Fruit fly (Drosophila melanogaster) whole organism, embryonic: Measurements from ENCODE around the gene IntS2.
A peak's percentile ranks its signal among the peaks of the same experiment; 100 is the strongest.

Experiments
- Abd-B ChIP-seq: fragments of 200-800 bp; sonication (Bioruptor generic); optimal IDR thresholded peaks from 2 replicates; lab custom pipeline; 2018; ENCODE audit warnings: missing biosample characterization, mild to moderate bottlenecking, missing genetic modification characterization, moderate library complexity
- Adf1 ChIP-seq: fragments of 200-800 bp; sonication (Bioruptor generic); IDR thresholded peaks from 2 replicates; pipeline ENCODE4 v1.3.6; 2022; ENCODE audit warnings: missing biosample characterization, missing genetic modification characterization
- B-H1 ChIP-seq: fragments of 200-800 bp; sonication (Bioruptor generic); IDR thresholded peaks from 3 replicates; pipeline ENCODE4 v1.3.6; 2022; ENCODE audit warnings: missing biosample characterization, missing genetic modification characterization
- Blimp-1 ChIP-seq: fragments of 200-800 bp; sonication (Bioruptor generic); optimal IDR thresholded peaks from 3 replicates; lab custom pipeline; 2018; ENCODE audit warnings: missing biosample characterization, missing genetic modification characterization, mild to moderate bottlenecking, moderate library complexity, missing genetic modification reagents
- CG10979 ChIP-seq: fragments of 200-800 bp; sonication (Bioruptor generic); optimal IDR thresholded peaks from 2 replicates; lab custom pipeline; 2018; ENCODE audit warnings: missing biosample characterization, mild to moderate bottlenecking, missing genetic modification characterization, moderate library complexity
- CG13424 ChIP-seq: fragments of 200-800 bp; sonication (Bioruptor generic); optimal IDR thresholded peaks from 2 replicates; lab custom pipeline; 2019; ENCODE audit warnings: missing biosample characterization, mild to moderate bottlenecking, missing genetic modification characterization, moderate library complexity
- CG1603 ChIP-seq: fragments of 200-800 bp; sonication (Bioruptor generic); optimal IDR thresholded peaks from 2 replicates; lab custom pipeline; 2019; ENCODE audit warnings: missing biosample characterization, mild to moderate bottlenecking, missing genetic modification characterization, moderate library complexity
- CG17912 ChIP-seq: fragments of 200-800 bp; sonication (Bioruptor generic); optimal IDR thresholded peaks from 2 replicates; lab custom pipeline; 2018; ENCODE audit warnings: missing biosample characterization, mild to moderate bottlenecking, missing genetic modification characterization
- CG2120 ChIP-seq: fragments of 200-800 bp; sonication (Bioruptor generic); optimal IDR thresholded peaks from 3 replicates; lab custom pipeline; 2016; ENCODE audit warnings: missing biosample characterization, missing genetic modification characterization
- CG31441 ChIP-seq: fragments of 200-800 bp; sonication (Bioruptor generic); IDR thresholded peaks from 2 replicates; pipeline ENCODE4 v1.3.6; 2022; ENCODE audit warnings: missing biosample characterization, missing genetic modification characterization
- CG3163 ChIP-seq: fragments of 200-800 bp; sonication (Bioruptor generic); optimal IDR thresholded peaks from 3 replicates; lab custom pipeline; 2016; ENCODE audit warnings: missing biosample characterization, missing genetic modification characterization
- CG33557 ChIP-seq: fragments of 200-800 bp; sonication (Bioruptor generic); optimal IDR thresholded peaks from 2 replicates; lab custom pipeline; 2019; ENCODE audit warnings: missing biosample characterization, mild to moderate bottlenecking, missing genetic modification characterization, moderate library complexity
- CG7271 ChIP-seq: fragments of 200-800 bp; sonication (Bioruptor generic); optimal IDR thresholded peaks from 2 replicates; lab custom pipeline; 2018; ENCODE audit warnings: missing biosample characterization, mild to moderate bottlenecking, missing genetic modification characterization, moderate library complexity
- CG7839 ChIP-seq: fragments of 200-800 bp; sonication (Bioruptor generic); optimal IDR thresholded peaks from 3 replicates; lab custom pipeline; 2018; ENCODE audit warnings: missing biosample characterization, mild to moderate bottlenecking, missing genetic modification characterization, moderate library complexity
- CG8290 ChIP-seq, 3 experiments: fragments of 200-800 bp; sonication (Bioruptor generic); optimal IDR thresholded peaks; 2 replicates each; lab custom pipeline; 2016 to 2019; ENCODE audit warnings: missing biosample characterization in 3 of 3, missing genetic modification characterization in 3 of 3, mild to moderate bottlenecking in 2 of 3, moderate library complexity in 1 of 3
- CG8944 ChIP-seq: fragments of 200-800 bp; sonication (Bioruptor generic); optimal IDR thresholded peaks from 3 replicates; lab custom pipeline; 2016; ENCODE audit warnings: missing biosample characterization, missing genetic modification characterization
- CG9727 ChIP-seq: fragments of 200-800 bp; sonication (Bioruptor generic); optimal IDR thresholded peaks from 3 replicates; lab custom pipeline; 2017; ENCODE audit warnings: missing biosample characterization, mild to moderate bottlenecking, missing genetic modification characterization
- CTCF ChIP-seq: fragments of 200-800 bp; sonication (Bioruptor generic); optimal IDR thresholded peaks from 2 replicates; lab custom pipeline; 2017; ENCODE audit warnings: missing biosample characterization, mild to moderate bottlenecking, missing genetic modification characterization, moderate library complexity
- Dbx ChIP-seq: fragments of 200-800 bp; sonication (Bioruptor generic); IDR thresholded peaks from 3 replicates; pipeline ENCODE4 v1.3.6; 2022; ENCODE audit warnings: missing biosample characterization, missing genetic modification characterization
- Dip2 ChIP-seq: fragments of 200-800 bp; sonication (Bioruptor generic); IDR thresholded peaks from 2 replicates; pipeline ENCODE4 v1.3.6; 2022; ENCODE audit warnings: missing biosample characterization, missing genetic modification characterization
- Doc2 ChIP-seq: fragments of 200-800 bp; sonication (Bioruptor generic); IDR thresholded peaks from 2 replicates; pipeline ENCODE4 v1.3.6; 2022; ENCODE audit warnings: missing biosample characterization, missing genetic modification characterization
- Doc3 ChIP-seq: fragments of 200-800 bp; sonication (Bioruptor generic); IDR thresholded peaks from 3 replicates; pipeline ENCODE4 v1.3.6; 2022; ENCODE audit warnings: missing biosample characterization, missing genetic modification characterization; ENCODE audit not compliant: partially characterized antibody
- MESR4 ChIP-seq: fragments of 200-800 bp; sonication (Bioruptor generic); optimal IDR thresholded peaks from 2 replicates; lab custom pipeline; 2018; ENCODE audit warnings: missing biosample characterization, mild to moderate bottlenecking, missing genetic modification characterization, moderate library complexity
- Neu2 ChIP-seq: fragments of 200-800 bp; sonication (Bioruptor generic); optimal IDR thresholded peaks from 3 replicates; lab custom pipeline; 2016; ENCODE audit warnings: missing biosample characterization, missing genetic modification characterization, borderline replicate concordance
- Nf-YC ChIP-seq: fragments of 200-800 bp; optimal IDR thresholded peaks from 3 replicates; lab custom pipeline; 2019; ENCODE audit warnings: missing biosample characterization, mild to moderate bottlenecking, missing genetic modification characterization, moderate library complexity
- Ptx1 ChIP-seq: fragments of 200-800 bp; sonication (Bioruptor generic); IDR thresholded peaks from 2 replicates; pipeline ENCODE4 v1.3.6; 2022; ENCODE audit warnings: missing biosample characterization, missing genetic modification characterization
- Rfx ChIP-seq: fragments of 200-800 bp; sonication (Bioruptor generic); IDR thresholded peaks from 2 replicates; pipeline ENCODE4 v1.3.6; 2022; ENCODE audit warnings: missing biosample characterization, missing genetic modification characterization
- Scr ChIP-seq: fragments of 200-800 bp; sonication (Bioruptor generic); IDR thresholded peaks from 2 replicates; pipeline ENCODE4 v1.3.6; 2022; ENCODE audit warnings: missing biosample characterization, missing genetic modification characterization; ENCODE audit not compliant: partially characterized antibody
- Tbp ChIP-seq: fragments of >200 bp; optimal IDR thresholded peaks from 2 replicates; lab custom pipeline; 2018; ENCODE audit warnings: missing biosample characterization, missing genetic modification characterization
- Xrp1 ChIP-seq: fragments of 200-800 bp; sonication (Bioruptor generic); IDR thresholded peaks from 2 replicates; pipeline ENCODE4 v1.3.6; 2022; ENCODE audit warnings: missing biosample characterization, missing genetic modification characterization
- eve ChIP-seq, 2 experiments: fragments of >200 bp; optimal IDR thresholded peaks; 2 replicates each; lab custom pipeline; 2017; ENCODE audit warnings: missing biosample characterization in 2 of 2, missing genetic modification characterization in 2 of 2
- exex ChIP-seq: fragments of 200-800 bp; sonication (Bioruptor generic); optimal IDR thresholded peaks from 4 replicates; lab custom pipeline; 2018; ENCODE audit warnings: missing biosample characterization, mild to moderate bottlenecking, missing genetic modification characterization, moderate library complexity
- insv ChIP-seq, 2 experiments: fragments of 200-800 bp; sonication (Bioruptor generic); optimal IDR thresholded peaks; 3 replicates each; lab custom pipeline; 2016 to 2018; ENCODE audit warnings: missing biosample characterization in 2 of 2, missing genetic modification characterization in 2 of 2
- jumu ChIP-seq: fragments of 200-800 bp; sonication (Bioruptor generic); optimal IDR thresholded peaks from 3 replicates; lab custom pipeline; 2016; ENCODE audit warnings: missing biosample characterization, missing genetic modification characterization
- knrl ChIP-seq: fragments of 200-800 bp; sonication (Bioruptor generic); IDR thresholded peaks from 3 replicates; pipeline ENCODE4 v1.3.6; 2022; ENCODE audit warnings: missing biosample characterization, missing genetic modification characterization; ENCODE audit not compliant: partially characterized antibody
- nmo ChIP-seq: fragments of 200-800 bp; sonication (Bioruptor generic); optimal IDR thresholded peaks from 2 replicates; lab custom pipeline; 2018; ENCODE audit warnings: missing biosample characterization, mild to moderate bottlenecking, missing genetic modification characterization, moderate library complexity
- oc ChIP-seq: fragments of 200-800 bp; sonication (Bioruptor generic); optimal IDR thresholded peaks from 2 replicates; lab custom pipeline; 2018; ENCODE audit warnings: missing biosample characterization, mild to moderate bottlenecking, missing genetic modification characterization, moderate library complexity
- phol ChIP-seq: fragments of 200-800 bp; sonication (Bioruptor generic); optimal IDR thresholded peaks from 3 replicates; lab custom pipeline; 2018; ENCODE audit warnings: missing biosample characterization, mild to moderate bottlenecking, missing genetic modification characterization, moderate library complexity
- psq ChIP-seq: fragments of 200-800 bp; sonication (Bioruptor generic); optimal IDR thresholded peaks from 2 replicates; lab custom pipeline; 2017; ENCODE audit warnings: missing biosample characterization, missing genetic modification characterization
- slp2 ChIP-seq: fragments of 200-800 bp; sonication (Bioruptor generic); optimal IDR thresholded peaks from 2 replicates; lab custom pipeline; 2016; ENCODE audit warnings: missing biosample characterization, missing genetic modification characterization

IntS2 gene

dm6 chrX:17657050-17657696 lies 555 bp upstream of the IntS2 start, which contains the start of gene beta-Spec (continued):
- TF ChIP-seq CG33557: no peak
- no peak for TF ChIP-seq Tbp (GFP tag; lab: Kevin White, UChicago)
- no peak for TF ChIP-seq knrl (GFP tag; lab: Robert Waterston, UW)
- TF ChIP-seq jumu: no peak
- peak; percentile 85 for TF ChIP-seq MESR4 (GFP tag; lab: Kevin White, UChicago)
- TF ChIP-seq Doc3: no peak
- TF ChIP-seq oc: no peak
- no peak for TF ChIP-seq Dbx (GFP tag; lab: Robert Waterston, UW)
- peak; percentile 20 for TF ChIP-seq Abd-B (GFP tag; lab: Kevin White, UChicago)
- TF ChIP-seq Adf1 (GFP tag; lab: Robert Waterston, UW): no peak
- TF ChIP-seq insv (GFP tag; optimal IDR thresholded peaks at IDR 0.05; lab: Kevin White, UChicago): no peak
- no peak for TF ChIP-seq B-H1 (GFP tag; lab: Robert Waterston, UW)
- TF ChIP-seq Nf-YC (tag; lab: Kevin White, UChicago): peak; percentile 22
- TF ChIP-seq Scr (GFP tag; lab: Robert Waterston, UW): no peak
- TF ChIP-seq Xrp1: no peak
- TF ChIP-seq CG9727 (GFP tag; lab: Kevin White, UChicago): peak; percentile 26
- no peak for TF ChIP-seq CG10979
- TF ChIP-seq Rfx (GFP tag; lab: Robert Waterston, UW): peak; percentile 39; the same call in 1 of the 2 replicates
- TF ChIP-seq Neu2 (GFP tag; lab: Kevin White, UChicago): no peak
- TF ChIP-seq eve (GFP tag; optimal IDR thresholded peaks at IDR 0.05; lab: Kevin White, UChicago): no peak
- TF ChIP-seq Blimp-1 (GFP tag; lab: Kevin White, UChicago): no peak
- TF ChIP-seq slp2: no peak
- TF ChIP-seq CG8290 (GFP tag; optimal IDR thresholded peaks at IDR 0.05; lab: Kevin White, UChicago): no peak
- peak in 1 of 2 experiments; percentile 7 for TF ChIP-seq CG8290 (tag; optimal IDR thresholded peaks at IDR 0.05; lab: Kevin White, UChicago)
- TF ChIP-seq CG8944 (GFP tag; lab: Kevin White, UChicago): no peak
- TF ChIP-seq exex (tag; lab: Kevin White, UChicago): no peak
- peak; percentile 15; the same call in 1 of the 2 replicates for TF ChIP-seq Ptx1
- TF ChIP-seq CG17912: no peak
- peak; percentile 27 for TF ChIP-seq CG7839 (tag; lab: Kevin White, UChicago)
- TF ChIP-seq Doc2 (GFP tag; lab: Robert Waterston, UW): no peak
- TF ChIP-seq CG7271: no peak
- peak; percentile 45 for TF ChIP-seq psq
- peak; percentile 0 for TF ChIP-seq CTCF (GFP tag; lab: Kevin White, UChicago)
- TF ChIP-seq CG31441 (GFP tag; lab: Robert Waterston, UW): peak; percentile 29; the same call in 1 of the 2 replicates
- TF ChIP-seq nmo (GFP tag; lab: Kevin White, UChicago): peak; percentile 5
- TF ChIP-seq CG2120 (GFP tag; lab: Kevin White, UChicago): no peak
- TF ChIP-seq CG13424 (tag; lab: Kevin White, UChicago): peak; percentile 20
- no peak for TF ChIP-seq Dip2 (GFP tag; lab: Robert Waterston, UW)
- TF ChIP-seq CG1603 (tag; lab: Kevin White, UChicago): peak; percentile 1
- TF ChIP-seq phol (tag; lab: Kevin White, UChicago): peak; percentile 18
- no peak for TF ChIP-seq CG3163 (GFP tag; lab: Kevin White, UChicago)
